ENCODE assay signal across 8 worm cellular contexts in the genomic region with DNA sequence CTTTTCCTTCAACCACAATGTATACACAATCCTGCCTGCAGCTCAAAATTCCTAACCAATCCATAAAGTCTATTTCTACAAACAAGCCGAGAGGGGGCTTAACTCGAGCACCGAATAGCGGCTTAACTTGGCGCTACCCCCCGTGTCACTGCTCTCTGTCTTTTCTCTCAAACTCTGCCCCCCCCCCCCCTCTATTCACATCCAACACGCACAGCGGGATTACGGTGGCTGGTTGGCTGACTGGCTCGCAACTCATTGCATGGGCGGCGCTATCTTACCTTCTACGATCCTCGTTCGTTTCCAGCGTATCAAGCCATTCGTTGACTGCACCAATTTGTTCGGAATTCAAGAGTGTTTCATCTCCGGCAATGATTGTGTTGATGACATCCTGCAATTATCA.
A peak's percentile ranks its signal among the peaks of the same experiment; 100 is the strongest.
TF ChIP-seq lines count a peak whose summit lies in the region.

No protein-coding gene starts in this region.

TF ChIP-seq in whole organism, L1 larva, 84 proteins besides CTCF, POLR2A, EP300 and RAD21:
- TF ChIP-seq aly-2 (tag; optimal IDR thresholded peaks at IDR 0.05; lab: Kevin White, UChicago): no peak
- 0 out of 2 replicates have a peak, but pooled peaks have one; percentile 10 for TF ChIP-seq mab-9 (GFP tag; IDR thresholded peaks at IDR 0.05; lab: Robert Waterston, UW)
TF ChIP-seq in whole organism, L1 larva: peak in this region for 1.

TF ChIP-seq in whole organism, L3 larva, 47 proteins besides CTCF, POLR2A, EP300 and RAD21:
- TF ChIP-seq fkh-10 (GFP tag; optimal IDR thresholded peaks at IDR 0.05; lab: Kevin White, UChicago): no peak
- no peak for TF ChIP-seq fkh-2 (tag; optimal IDR thresholded peaks at IDR 0.05; lab: Kevin White, UChicago)
- no peak for TF ChIP-seq nhr-67 (tag; optimal IDR thresholded peaks at IDR 0.05; lab: Kevin White, UChicago)
- TF ChIP-seq nfya-1 (tag; optimal IDR thresholded peaks at IDR 0.05; lab: Kevin White, UChicago; ENCODE audit: insufficient read depth): peak; percentile 69
- TF ChIP-seq nhr-28 (tag; optimal IDR thresholded peaks at IDR 0.05; lab: Kevin White, UChicago): no peak

TF ChIP-seq in whole organism, L4 larva, 104 proteins besides CTCF, POLR2A, EP300 and RAD21:
- TF ChIP-seq snpc-4 (tag; optimal IDR thresholded peaks at IDR 0.05; lab: Kevin White, UChicago) (no peak), dmd-8 (GFP tag; IDR thresholded peaks at IDR 0.05; lab: Robert Waterston, UW) (no peak), set-16 (GFP tag; IDR thresholded peaks at IDR 0.05; lab: Robert Waterston, UW) (peak; percentile 55), ama-1 (optimal IDR thresholded peaks at IDR 0.05; lab: Kevin White, UChicago) (no peak), lim-7 (GFP tag; IDR thresholded peaks at IDR 0.05; lab: Robert Waterston, UW) (0 out of 2 replicates have a peak, but pooled peaks have one; percentile 9)
TF ChIP-seq in whole organism, L4 larva: peak in this region for 2.

TF ChIP-seq in whole organism, early embryonic, 17 proteins besides CTCF, POLR2A, EP300 and RAD21:
- TF ChIP-seq F13C5.2 (tag; optimal IDR thresholded peaks at IDR 0.05; lab: Kevin White, UChicago) (no peak), hmg-4 (GFP tag; optimal IDR thresholded peaks at IDR 0.05; lab: Kevin White, UChicago) (peak; percentile 13)

TF ChIP-seq in whole organism, late embryonic, 69 proteins besides CTCF, POLR2A, EP300 and RAD21:
- TF ChIP-seq K02D7.2 (tag; optimal IDR thresholded peaks at IDR 0.05; lab: Kevin White, UChicago) (no peak), nfya-1 (tag; optimal IDR thresholded peaks at IDR 0.05; lab: Kevin White, UChicago) (peak; percentile 54)

TF ChIP-seq in whole organism, midembryonic, 9 proteins besides CTCF, POLR2A, EP300 and RAD21:
- 0 out of 2 replicates have a peak, but pooled peaks have one; percentile 22 for TF ChIP-seq ztf-29 (GFP tag; IDR thresholded peaks at IDR 0.05; lab: Robert Waterston, UW)
- TF ChIP-seq ref-1 (GFP tag; conservative IDR thresholded peaks at IDR 0.05; lab: Robert Waterston, UW): no peak
TF ChIP-seq in whole organism, midembryonic: peak in this region for 1.

TF ChIP-seq in whole organism, mixed stage, embryonic, 35 proteins besides CTCF, POLR2A, EP300 and RAD21:
- peak; percentile 29 for TF ChIP-seq pha-4 (tag; optimal IDR thresholded peaks at IDR 0.05; lab: Kevin White, UChicago)
- peak; percentile 13 for TF ChIP-seq ham-2 (GFP tag; optimal IDR thresholded peaks at IDR 0.05; lab: Kevin White, UChicago)
- TF ChIP-seq tbx-8 (GFP tag; optimal IDR thresholded peaks at IDR 0.05; lab: Kevin White, UChicago): no peak
- peak; percentile 35 for TF ChIP-seq lsy-2 (tag; optimal IDR thresholded peaks at IDR 0.05; lab: Kevin White, UChicago)
- no peak for TF ChIP-seq mab-5 (tag; optimal IDR thresholded peaks at IDR 0.05; lab: Kevin White, UChicago)

TF ChIP-seq in whole organism, young adult, 124 proteins besides CTCF, POLR2A, EP300 and RAD21:
- TF ChIP-seq ceh-100 (GFP tag; IDR thresholded peaks at IDR 0.05; lab: Robert Waterston, UW) (no peak), zfh-2 (GFP tag; conservative IDR thresholded peaks at IDR 0.05; lab: Robert Waterston, UW) (peak; percentile 71)
TF ChIP-seq in whole organism, young adult: peak in this region for 1.
